Fruit fly (Drosophila melanogaster) whole organism, embryonic: ENCODE data around the gene CG5618.

ENCODE experiments used
- Ada2b ChIP-seq: fragments of 200-800 bp; sonication (Bioruptor generic); IDR thresholded peaks from 2 replicates; pipeline ENCODE4 v1.3.6; 2022; ENCODE audit warnings: missing biosample characterization, missing genetic modification characterization
- Atf6 ChIP-seq: fragments of 200-800 bp; sonication (Bioruptor generic); IDR thresholded peaks from 2 replicates; pipeline ENCODE4 v1.3.6; 2022; ENCODE audit warnings: missing biosample characterization, missing genetic modification characterization
- CG10147 ChIP-seq: fragments of 200-800 bp; sonication (Bioruptor generic); optimal IDR thresholded peaks from 2 replicates; lab custom pipeline; 2019; ENCODE audit warnings: missing biosample characterization, mild to moderate bottlenecking, missing genetic modification characterization, moderate library complexity
- CG11695 ChIP-seq: fragments of 200-800 bp; sonication (Bioruptor generic); IDR thresholded peaks from 3 replicates; pipeline ENCODE4 v1.3.6; 2022; ENCODE audit warnings: missing biosample characterization, missing genetic modification characterization
- CG12219 ChIP-seq: fragments of 200-800 bp; sonication (Bioruptor generic); optimal IDR thresholded peaks from 3 replicates; lab custom pipeline; 2018; ENCODE audit warnings: missing biosample characterization, mild to moderate bottlenecking, missing genetic modification characterization
- CG16863 ChIP-seq: fragments of 200-800 bp; sonication (Bioruptor generic); optimal IDR thresholded peaks from 3 replicates; lab custom pipeline; 2016; ENCODE audit warnings: missing biosample characterization, missing genetic modification characterization
- CG17568 ChIP-seq: fragments of 200-800 bp; sonication (Bioruptor generic); optimal IDR thresholded peaks from 2 replicates; lab custom pipeline; 2018; ENCODE audit warnings: missing biosample characterization, mild to moderate bottlenecking, missing genetic modification characterization, moderate library complexity
- CG17829 ChIP-seq: fragments of 200-800 bp; optimal IDR thresholded peaks from 2 replicates; lab custom pipeline; 2019; ENCODE audit warnings: missing biosample characterization, mild to moderate bottlenecking, missing genetic modification characterization, moderate library complexity
- CG18011 ChIP-seq: fragments of 200-800 bp; sonication (Bioruptor generic); optimal IDR thresholded peaks from 2 replicates; lab custom pipeline; 2017; ENCODE audit warnings: missing biosample characterization, missing genetic modification characterization, mild to moderate bottlenecking, moderate library complexity, missing genotype
- CG2199 ChIP-seq: fragments of 200-800 bp; sonication (Bioruptor generic); IDR thresholded peaks from 3 replicates; pipeline ENCODE4 v1.3.6; 2022; ENCODE audit warnings: missing biosample characterization, missing genetic modification characterization
- CG2678 ChIP-seq: fragments of 200-800 bp; sonication (Bioruptor generic); optimal IDR thresholded peaks from 3 replicates; lab custom pipeline; 2019; ENCODE audit warnings: missing biosample characterization, mild to moderate bottlenecking, missing genetic modification characterization, moderate library complexity
- CG30020 ChIP-seq: fragments of 200-800 bp; optimal IDR thresholded peaks from 2 replicates; lab custom pipeline; 2019; ENCODE audit warnings: missing biosample characterization, mild to moderate bottlenecking, missing genetic modification characterization, moderate library complexity
- CG3163 ChIP-seq: fragments of 200-800 bp; sonication (Bioruptor generic); optimal IDR thresholded peaks from 3 replicates; lab custom pipeline; 2016; ENCODE audit warnings: missing biosample characterization, missing genetic modification characterization
- CG34376 ChIP-seq: fragments of 200-800 bp; sonication (Bioruptor generic); optimal IDR thresholded peaks from 2 replicates; lab custom pipeline; 2018; ENCODE audit warnings: missing biosample characterization, mild to moderate bottlenecking, missing genetic modification characterization
- CG34422 ChIP-seq: fragments of 200-800 bp; sonication (Bioruptor generic); IDR thresholded peaks from 3 replicates; pipeline ENCODE4 v1.3.6; 2022; ENCODE audit warnings: missing biosample characterization, missing genetic modification characterization
- CG6254 ChIP-seq: fragments of 200-800 bp; sonication (Bioruptor generic); optimal IDR thresholded peaks from 3 replicates; lab custom pipeline; 2017; ENCODE audit warnings: mild to moderate bottlenecking, missing biosample characterization, missing genetic modification reagents, missing genetic modification characterization
- CG9817 ChIP-seq: fragments of 200-800 bp; sonication (Bioruptor generic); optimal IDR thresholded peaks from 2 replicates; lab custom pipeline; 2018; ENCODE audit warnings: missing biosample characterization, mild to moderate bottlenecking, missing genetic modification characterization, moderate library complexity
- Camta ChIP-seq: fragments of 200-800 bp; sonication (Bioruptor generic); optimal IDR thresholded peaks from 2 replicates; lab custom pipeline; 2016; ENCODE audit warnings: missing biosample characterization, missing genetic modification characterization
- Dek ChIP-seq: fragments of 200-800 bp; sonication (Bioruptor generic); optimal IDR thresholded peaks from 3 replicates; lab custom pipeline; 2019; ENCODE audit warnings: missing biosample characterization, mild to moderate bottlenecking, missing genetic modification characterization, moderate library complexity
- Fer3 ChIP-seq: fragments of 200-800 bp; sonication (Bioruptor generic); optimal IDR thresholded peaks from 2 replicates; lab custom pipeline; 2018; ENCODE audit warnings: missing biosample characterization, mild to moderate bottlenecking, missing genetic modification characterization, moderate library complexity
- HLHmδ ChIP-seq: fragments of 200-800 bp; sonication (Bioruptor generic); optimal IDR thresholded peaks from 2 replicates; lab custom pipeline; 2018; ENCODE audit warnings: missing biosample characterization, mild to moderate bottlenecking, missing genetic modification characterization, moderate library complexity
- Nf-YB ChIP-seq: fragments of 200-800 bp; sonication (Bioruptor generic); optimal IDR thresholded peaks from 3 replicates; lab custom pipeline; 2019; ENCODE audit warnings: missing biosample characterization, mild to moderate bottlenecking, missing genetic modification characterization, moderate library complexity
- Oli ChIP-seq: fragments of 200-800 bp; sonication (Bioruptor generic); optimal IDR thresholded peaks from 2 replicates; lab custom pipeline; 2018; ENCODE audit warnings: missing biosample characterization, mild to moderate bottlenecking, missing genetic modification characterization, moderate library complexity
- TFAM ChIP-seq: fragments of 200-800 bp; sonication (Bioruptor generic); optimal IDR thresholded peaks from 2 replicates; lab custom pipeline; 2017; ENCODE audit warnings: missing biosample characterization, missing genetic modification characterization, inconsistent platforms
- ara ChIP-seq: fragments of 200-800 bp; sonication (Bioruptor generic); IDR thresholded peaks from 2 replicates; pipeline ENCODE4 v1.3.6; 2022; ENCODE audit warnings: missing biosample characterization, missing genetic modification characterization
- ash1 ChIP-seq: fragments of 200-800 bp; sonication (Bioruptor generic); optimal IDR thresholded peaks from 2 replicates; lab custom pipeline; 2018; ENCODE audit warnings: missing biosample characterization, mild to moderate bottlenecking, missing genetic modification characterization
- bab2 ChIP-seq: fragments of 200-800 bp; sonication (Bioruptor generic); optimal IDR thresholded peaks from 2 replicates; lab custom pipeline; 2016; ENCODE audit warnings: missing biosample characterization, missing genetic modification characterization
- bcd ChIP-seq: fragments of 200-800 bp; sonication (Bioruptor generic); optimal IDR thresholded peaks from 2 replicates; lab custom pipeline; 2017; ENCODE audit warnings: missing biosample characterization, mild to moderate bottlenecking, missing genetic modification characterization
- da ChIP-seq: fragments of 200-800 bp; sonication (Bioruptor generic); optimal IDR thresholded peaks from 2 replicates; lab custom pipeline; 2016; ENCODE audit warnings: missing biosample characterization, missing genetic modification characterization
- dati ChIP-seq: fragments of 200-800 bp; sonication (Bioruptor generic); IDR thresholded peaks from 2 replicates; pipeline ENCODE4 v1.3.6; 2022; ENCODE audit warnings: missing biosample characterization, missing genetic modification characterization
- gem ChIP-seq: fragments of 200-800 bp; sonication (Bioruptor generic); optimal IDR thresholded peaks from 2 replicates; lab custom pipeline; 2019; ENCODE audit warnings: missing biosample characterization, mild to moderate bottlenecking, missing genetic modification characterization, moderate library complexity
- gsb ChIP-seq: fragments of 200-800 bp; sonication (Bioruptor generic); IDR thresholded peaks from 2 replicates; pipeline ENCODE4 v1.3.6; 2022; ENCODE audit warnings: missing biosample characterization, missing genetic modification characterization
- inv ChIP-seq: fragments of 200-800 bp; sonication (Bioruptor generic); IDR thresholded peaks from 2 replicates; pipeline ENCODE4 v1.3.6; 2022; ENCODE audit warnings: missing biosample characterization, missing genetic modification characterization; ENCODE audit not compliant: partially characterized antibody
- kay ChIP-seq: fragments of 200-800 bp; sonication (Bioruptor generic); optimal IDR thresholded peaks from 2 replicates; lab custom pipeline; 2016; ENCODE audit warnings: missing biosample characterization, missing genetic modification characterization
- knrl ChIP-seq: fragments of 200-800 bp; sonication (Bioruptor generic); IDR thresholded peaks from 3 replicates; pipeline ENCODE4 v1.3.6; 2022; ENCODE audit warnings: missing biosample characterization, missing genetic modification characterization; ENCODE audit not compliant: partially characterized antibody
- lilli ChIP-seq: fragments of 200-800 bp; sonication (Bioruptor generic); optimal IDR thresholded peaks from 3 replicates; lab custom pipeline; 2016; ENCODE audit warnings: missing biosample characterization, missing genetic modification characterization
- nom ChIP-seq: fragments of 200-800 bp; sonication (Bioruptor generic); optimal IDR thresholded peaks from 2 replicates; lab custom pipeline; 2017; ENCODE audit warnings: missing biosample characterization, missing genetic modification characterization, mild to moderate bottlenecking, moderate library complexity, missing genetic modification reagents
- pb ChIP-seq: fragments of 200-800 bp; sonication (Bioruptor generic); optimal IDR thresholded peaks from 3 replicates; lab custom pipeline; 2016; ENCODE audit warnings: missing biosample characterization, missing genetic modification characterization
- repo ChIP-seq: fragments of 200-800 bp; sonication (Bioruptor generic); optimal IDR thresholded peaks from 2 replicates; lab custom pipeline; 2016; ENCODE audit warnings: missing biosample characterization, missing genetic modification characterization
- rib ChIP-seq: fragments of 200-800 bp; sonication (Bioruptor generic); IDR thresholded peaks from 2 replicates; pipeline ENCODE4 v1.3.6; 2022; ENCODE audit warnings: missing biosample characterization, missing genetic modification characterization
- sd ChIP-seq: fragments of 200-800 bp; sonication (Bioruptor generic); optimal IDR thresholded peaks from 3 replicates; lab custom pipeline; 2018; ENCODE audit warnings: missing biosample characterization, mild to moderate bottlenecking, missing genetic modification characterization, moderate library complexity
- sima ChIP-seq: fragments of 200-800 bp; sonication (Bioruptor generic); optimal IDR thresholded peaks from 2 replicates; lab custom pipeline; 2016; ENCODE audit warnings: missing biosample characterization, missing genetic modification characterization
- sob ChIP-seq: fragments of 200-800 bp; sonication (Bioruptor generic); IDR thresholded peaks from 2 replicates; pipeline ENCODE4 v1.3.6; 2022; ENCODE audit warnings: missing biosample characterization, missing genetic modification characterization
- trem ChIP-seq: fragments of 200-800 bp; optimal IDR thresholded peaks from 3 replicates; lab custom pipeline; 2019; ENCODE audit warnings: missing biosample characterization, mild to moderate bottlenecking, missing genetic modification characterization, moderate library complexity
- trh ChIP-seq: fragments of 200-800 bp; sonication (Bioruptor generic); optimal IDR thresholded peaks from 2 replicates; lab custom pipeline; 2016; ENCODE audit warnings: missing biosample characterization, missing genetic modification characterization
- tup ChIP-seq: fragments of 200-800 bp; sonication (Bioruptor generic); optimal IDR thresholded peaks from 2 replicates; lab custom pipeline; 2016; ENCODE audit warnings: missing biosample characterization, mild to moderate bottlenecking, missing genetic modification characterization, moderate library complexity
- zen ChIP-seq: fragments of 200-800 bp; sonication (Bioruptor generic); optimal IDR thresholded peaks from 3 replicates; lab custom pipeline; 2018; ENCODE audit warnings: missing biosample characterization, mild to moderate bottlenecking, missing genetic modification characterization, moderate library complexity
- zfh1 ChIP-seq: fragments of 200-800 bp; sonication (Bioruptor generic); IDR thresholded peaks from 3 replicates; pipeline ENCODE4 v1.3.6; 2022; ENCODE audit warnings: missing biosample characterization, missing genetic modification characterization

CG5618 gene

DNA sequence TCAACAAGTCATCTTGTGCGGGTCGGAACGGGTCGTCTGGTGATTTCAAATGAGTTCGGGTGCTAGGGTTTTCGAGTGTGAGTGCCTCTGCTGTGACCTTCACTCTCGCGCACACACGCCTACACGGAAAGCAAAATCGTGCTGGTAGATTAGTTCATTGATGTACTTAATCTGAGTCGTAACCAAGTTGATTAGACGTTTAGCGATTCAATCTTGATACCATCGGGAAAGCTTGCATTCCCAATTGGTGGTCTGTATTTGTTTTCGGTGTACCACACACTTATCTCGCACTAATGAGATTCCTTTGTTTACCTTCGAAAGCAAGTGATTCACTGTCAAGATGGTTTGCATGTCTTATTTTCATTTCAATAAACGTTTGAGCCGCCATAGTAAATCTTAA lies 35.7 kb downstream of the CG5618 start (continued):
- TF ChIP-seq bcd (GFP tag; lab: Kevin White, UChicago) (peak; percentile 10), gem (tag; lab: Kevin White, UChicago) (peak; percentile 61), CG11695 (GFP tag; lab: Robert Waterston, UW) (peak; percentile 66), HLHmδ (no peak), ash1 (no peak), gsb (no peak), Oli (tag; lab: Kevin White, UChicago) (peak; percentile 30), sima (GFP tag; lab: Kevin White, UChicago) (no peak), CG34422 (GFP tag; lab: Robert Waterston, UW) (peak; percentile 57; the same call in 1 of the 3 replicates), Atf6 (peak; percentile 70), nom (GFP tag; lab: Kevin White, UChicago) (no peak), bab2 (GFP tag; lab: Kevin White, UChicago) (peak; percentile 29), CG10147 (GFP tag; lab: Kevin White, UChicago) (no peak), rib (0 out of 2 replicates have a peak, but pooled peaks have one; percentile 19), Camta (GFP tag; lab: Kevin White, UChicago) (no peak), CG9817 (tag; lab: Kevin White, UChicago) (peak; percentile 8), CG6254 (GFP tag; lab: Kevin White, UChicago) (no peak), inv (GFP tag; lab: Robert Waterston, UW) (no peak), CG17829 (tag; lab: Kevin White, UChicago) (no peak), Nf-YB (no peak), CG2678 (tag; lab: Kevin White, UChicago) (peak; percentile 60), Fer3 (tag; lab: Kevin White, UChicago) (peak; percentile 28), da (no peak), CG18011 (GFP tag; lab: Kevin White, UChicago) (no peak), pb (GFP tag; lab: Kevin White, UChicago) (peak; percentile 47), CG17568 (GFP tag; lab: Kevin White, UChicago) (no peak), CG3163 (GFP tag; lab: Kevin White, UChicago) (no peak), knrl (GFP tag; lab: Robert Waterston, UW) (no peak), trem (tag; lab: Kevin White, UChicago) (no peak), repo (GFP tag; lab: Kevin White, UChicago) (no peak), sd (tag; lab: Kevin White, UChicago) (peak; percentile 72), lilli (GFP tag; lab: Kevin White, UChicago) (peak; percentile 68), trh (GFP tag; lab: Kevin White, UChicago) (no peak), ara (no peak), zfh1 (GFP tag; lab: Robert Waterston, UW) (no peak), dati (no peak), zen (tag; lab: Kevin White, UChicago) (no peak), CG30020 (tag; lab: Kevin White, UChicago) (no peak), CG2199 (GFP tag; lab: Robert Waterston, UW) (no peak), CG12219 (peak; percentile 34), tup (GFP tag; lab: Kevin White, UChicago) (no peak), CG16863 (no peak), TFAM (GFP tag; lab: Kevin White, UChicago) (no peak), kay (GFP tag; lab: Kevin White, UChicago) (peak; percentile 38), Dek (tag; lab: Kevin White, UChicago) (peak; percentile 45), Ada2b (0 out of 2 replicates have a peak, but pooled peaks have one; percentile 30), sob (peak; percentile 35; the same call in 1 of the 2 replicates), CG34376 (GFP tag; lab: Kevin White, UChicago) (peak; percentile 86)
- TF ChIP-seq, all 482 proteins: peak for 161
